Worm (Caenorhabditis elegans) whole organism, early embryonic: ENCODE data around the gene ZC204.12.
"Not testable (repeated sequence)": the region's sequence is repeated elsewhere in the genome, so short reads cannot be mapped to it uniquely, and the experiment has no call there.

Experiments used
- B0310.2 ChIP-seq: sonication (generic microtip); optimal IDR thresholded peaks from 2 replicates; lab custom pipeline; 2016; ENCODE audit warnings: mild to moderate bottlenecking, missing genetic modification characterization, missing compliant biosample characterization
- F13C5.2 ChIP-seq: sonication (generic microtip); optimal IDR thresholded peaks from 2 replicates; lab custom pipeline; 2017; ENCODE audit warnings: mild to moderate bottlenecking, missing genetic modification characterization, inconsistent platforms, missing compliant biosample characterization
- aly-1 ChIP-seq: sonication (generic microtip); optimal IDR thresholded peaks from 2 replicates; lab custom pipeline; 2016; ENCODE audit warnings: missing genetic modification characterization, missing compliant biosample characterization
- ama-1 ChIP-seq: fragments of 150-350 bp; optimal IDR thresholded peaks from 2 replicates; lab custom pipeline; 2014
- ceh-13 ChIP-seq: fragments of 200-800 bp; sonication (Bioruptor generic); optimal IDR thresholded peaks from 2 replicates; lab custom pipeline; 2018; ENCODE audit warnings: mild to moderate bottlenecking, missing genetic modification characterization, missing compliant biosample characterization
- ceh-36 ChIP-seq: sonication (generic microtip); optimal IDR thresholded peaks from 2 replicates; lab custom pipeline; 2016; ENCODE audit warnings: missing genetic modification characterization, inconsistent platforms, missing compliant biosample characterization
- ets-7 ChIP-seq: sonication (generic microtip); optimal IDR thresholded peaks from 2 replicates; lab custom pipeline; 2016; ENCODE audit warnings: missing genotype, missing genetic modification characterization, missing compliant biosample characterization
- flt-1 ChIP-seq: fragments of 200-800 bp; sonication (Bioruptor generic); IDR thresholded peaks from 2 replicates; pipeline ENCODE4 v1.3.6; 2022; ENCODE audit warnings: missing genetic modification characterization, missing compliant biosample characterization
- hmbx-1 ChIP-seq: sonication (generic microtip); optimal IDR thresholded peaks from 2 replicates; lab custom pipeline; 2016; ENCODE audit warnings: mild to moderate bottlenecking, missing genetic modification characterization, missing compliant biosample characterization
- hmg-4 ChIP-seq: fragments of 200-800 bp; sonication (Bioruptor generic); optimal IDR thresholded peaks from 2 replicates; lab custom pipeline; 2018; ENCODE audit warnings: mild to moderate bottlenecking, missing genetic modification characterization, missing compliant biosample characterization
- hnd-1 ChIP-seq: sonication (generic microtip); optimal IDR thresholded peaks from 2 replicates; lab custom pipeline; 2016; ENCODE audit warnings: missing genetic modification characterization, missing compliant biosample characterization
- pes-1 ChIP-seq: fragments of 200-800 bp; sonication (Bioruptor generic); IDR thresholded peaks from 2 replicates; pipeline ENCODE4 v1.3.6; 2022; ENCODE audit warnings: missing genetic modification reagents, missing genetic modification characterization, missing compliant biosample characterization
- scrt-1 ChIP-seq: fragments of 200-800 bp; sonication (Bioruptor generic); IDR thresholded peaks from 2 replicates; pipeline ENCODE4 v1.3.6; 2022; ENCODE audit warnings: missing genetic modification characterization, missing compliant biosample characterization
- sea-1 ChIP-seq: fragments of 200-800 bp; sonication (Bioruptor generic); conservative IDR thresholded peaks from 2 replicates; pipeline ENCODE4 v1.3.6; 2022; ENCODE audit warnings: missing genetic modification characterization, missing compliant biosample characterization
- tbx-11 ChIP-seq: fragments of 200-800 bp; sonication (Bioruptor generic); IDR thresholded peaks from 2 replicates; pipeline ENCODE4 v1.3.6; 2022; ENCODE audit warnings: missing genetic modification characterization, missing compliant biosample characterization
- tbx-37 ChIP-seq: fragments of 200-800 bp; sonication (Bioruptor generic); conservative IDR thresholded peaks from 2 replicates; pipeline ENCODE4 v1.3.6; 2022; ENCODE audit warnings: missing genetic modification reagents, missing genetic modification characterization, missing compliant biosample characterization
- tra-4 ChIP-seq: sonication (generic microtip); optimal IDR thresholded peaks from 2 replicates; lab custom pipeline; 2017; ENCODE audit warnings: missing genetic modification characterization, missing compliant biosample characterization

Gene ZC204.12

DNA sequence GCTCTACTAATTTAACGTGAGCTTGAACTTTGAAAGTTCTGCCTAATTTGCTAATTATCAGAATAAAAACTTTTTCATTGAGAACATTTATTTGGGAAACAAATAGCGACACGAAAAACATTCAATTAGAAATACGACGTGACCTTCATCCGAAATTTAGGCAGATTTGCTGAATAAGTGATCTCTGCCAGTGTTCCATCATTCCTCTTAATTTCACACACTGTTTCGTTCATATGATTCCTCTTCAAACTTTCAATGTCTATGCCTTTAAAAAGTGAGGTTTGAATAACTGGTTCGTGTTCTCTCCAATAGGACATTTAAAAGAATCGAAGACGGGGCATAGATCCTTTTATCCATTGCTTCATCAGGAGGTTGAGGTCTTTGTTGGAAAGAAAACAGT is 6.6 kb downstream of the ZC204.12 start, which contains the start of gene fbxb-20:
Gene fbxb-20, minus strand, starts transcription at position 101 of the 400 bp plus-strand sequence.
- TF ChIP-seq hmg-4 (GFP tag; lab: Kevin White, UChicago) = no peak
- TF ChIP-seq hnd-1 (tag; lab: Kevin White, UChicago) = no peak
- no peak for TF ChIP-seq sea-1 (GFP tag; lab: Robert Waterston, UW)
- TF ChIP-seq hmbx-1 (tag; lab: Kevin White, UChicago) = no peak
- TF ChIP-seq ama-1 = no peak
- no peak for TF ChIP-seq flt-1 (GFP tag; lab: Robert Waterston, UW)
- no peak for TF ChIP-seq scrt-1 (GFP tag; lab: Robert Waterston, UW)
- TF ChIP-seq ceh-13 = no peak

DNA sequence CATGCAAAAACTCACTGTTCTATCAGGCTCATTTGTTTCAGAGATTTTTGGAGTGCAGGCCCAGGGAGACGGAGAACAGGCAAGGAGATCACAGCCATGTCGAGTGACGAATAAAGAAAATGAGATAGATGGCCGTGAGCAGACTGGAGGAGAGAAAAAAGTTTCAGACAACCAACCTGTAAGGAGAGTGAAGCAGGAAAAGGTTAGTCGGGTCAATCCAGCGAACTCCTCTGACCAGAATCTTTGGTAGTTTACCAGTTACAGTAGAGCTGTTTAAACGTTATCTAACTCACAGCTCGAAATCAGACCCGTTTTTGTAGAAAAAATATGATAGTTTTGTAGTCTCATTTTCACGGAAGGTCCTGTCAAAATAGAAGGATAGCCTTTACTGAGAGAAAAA is 8.3 kb downstream of the ZC204.12 start, which contains the start of gene fbxb-21:
Gene fbxb-21, minus strand, starts transcription at position 101 of the 400 bp plus-strand sequence.
- TF ChIP-seq scrt-1 (GFP tag; lab: Robert Waterston, UW) = no peak

- TF ChIP-seq ceh-13 = no peak
- TF ChIP-seq aly-1 (tag; lab: Kevin White, UChicago) = no peak
- no peak for TF ChIP-seq ceh-36 (tag; lab: Kevin White, UChicago)
- TF ChIP-seq ama-1 = no peak
- no peak for TF ChIP-seq scrt-1 (GFP tag; lab: Robert Waterston, UW)
- TF ChIP-seq F13C5.2 (tag; lab: Kevin White, UChicago) = no peak
- no peak for TF ChIP-seq sea-1 (GFP tag; lab: Robert Waterston, UW)
- no peak for TF ChIP-seq ets-7 (tag; lab: Kevin White, UChicago)
- TF ChIP-seq tbx-11 (GFP tag; lab: Robert Waterston, UW) = no peak
- no peak for TF ChIP-seq B0310.2
- no peak for TF ChIP-seq tra-4 (tag; lab: Kevin White, UChicago)
- TF ChIP-seq hmbx-1 (tag; lab: Kevin White, UChicago) = no peak
- no peak for TF ChIP-seq hnd-1 (tag; lab: Kevin White, UChicago)
- TF ChIP-seq pes-1 = no peak
- no peak for TF ChIP-seq hmg-4 (GFP tag; lab: Kevin White, UChicago)
- no peak for TF ChIP-seq tbx-37 (GFP tag; lab: Robert Waterston, UW)
Observed at ce11 chrII:1646199-1646598, 10.9 kb downstream of the ZC204.12 start, which contains the start of gene ZC204.17. Gene ZC204.17, minus strand, starts transcription at chrII:1646299.

- TF ChIP-seq B0310.2 (no peak), hmbx-1 (tag; lab: Kevin White, UChicago) (no peak), tbx-11 (GFP tag; lab: Robert Waterston, UW) (no peak), hnd-1 (tag; lab: Kevin White, UChicago) (no peak), ceh-13 (no peak), sea-1 (GFP tag; lab: Robert Waterston, UW) (no peak), hmg-4 (GFP tag; lab: Kevin White, UChicago) (no peak), ama-1 (no peak), scrt-1 (GFP tag; lab: Robert Waterston, UW) (no peak), pes-1 (no peak), flt-1 (GFP tag; lab: Robert Waterston, UW) (no peak), ets-7 (tag; lab: Kevin White, UChicago) (no peak), aly-1 (tag; lab: Kevin White, UChicago) (no peak), tra-4 (tag; lab: Kevin White, UChicago) (no peak), F13C5.2 (tag; lab: Kevin White, UChicago) (no peak), tbx-37 (GFP tag; lab: Robert Waterston, UW) (no peak), ceh-36 (tag; lab: Kevin White, UChicago) (no peak)
Observed at ce11 chrII:1644777-1645348, 12.2 kb downstream of the ZC204.12 start, which contains the start of gene ZC204.6. Gene ZC204.6, minus strand, starts transcription at chrII:1644827.

ce11 chrII:1640496-1640895 is 16.6 kb downstream of the ZC204.12 start, which contains the start of gene srh-72:
Gene srh-72, minus strand, starts transcription at chrII:1640596.
- no peak for TF ChIP-seq tbx-11 (GFP tag; lab: Robert Waterston, UW)
- TF ChIP-seq hnd-1 (tag; lab: Kevin White, UChicago) = no peak
- TF ChIP-seq flt-1 (GFP tag; lab: Robert Waterston, UW) = no peak
- TF ChIP-seq ceh-13 = no peak
- TF ChIP-seq B0310.2 = no peak
- no peak for TF ChIP-seq ets-7 (tag; lab: Kevin White, UChicago)
- TF ChIP-seq scrt-1 (GFP tag; lab: Robert Waterston, UW) = no peak
- TF ChIP-seq aly-1 (tag; lab: Kevin White, UChicago) = no peak

DNA sequence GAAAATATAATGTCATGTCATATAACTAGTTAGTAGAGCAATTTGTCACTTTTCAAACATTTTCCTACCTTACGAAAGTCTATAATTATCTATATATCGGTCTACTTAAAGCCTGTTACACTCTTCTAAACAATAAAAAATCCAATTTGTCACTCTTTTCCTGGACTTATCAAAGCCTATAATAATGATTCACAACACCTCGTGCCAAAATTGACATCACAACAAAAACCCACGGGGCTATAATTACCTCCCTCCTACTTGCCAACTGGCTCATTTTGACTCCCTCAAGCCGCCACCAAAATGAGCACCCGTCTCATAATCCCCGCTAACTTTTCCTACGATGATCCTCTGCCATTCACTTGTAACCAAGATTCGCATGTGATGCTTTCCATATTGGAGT is 20.7 kb downstream of the ZC204.12 start, which contains the start of gene srg-20:
Gene srg-20, plus strand, starts transcription at position 301 of the 400 bp plus-strand sequence.
- not testable (repeated sequence) for TF ChIP-seq ceh-36 (tag; lab: Kevin White, UChicago); ama-1; ceh-13

DNA sequence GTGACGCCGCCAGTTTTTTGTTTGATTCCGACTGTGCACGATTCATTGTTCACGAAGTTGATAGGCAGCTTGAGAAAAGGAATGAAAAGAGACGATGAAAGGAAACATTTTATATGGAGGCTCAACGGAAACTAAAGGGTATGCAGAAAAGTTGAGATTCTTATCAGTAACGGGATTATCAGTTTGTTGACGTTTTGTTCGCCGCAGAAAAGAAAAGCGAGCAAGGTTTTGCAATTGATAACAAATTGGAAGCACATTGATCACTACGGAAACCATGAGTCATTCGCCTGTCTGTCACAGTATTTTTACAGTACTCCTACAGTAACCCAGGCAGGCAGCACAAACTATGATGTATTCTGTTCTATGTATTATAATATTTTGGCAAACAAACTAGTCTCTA is 21.1 kb downstream of the ZC204.12 start:
- TF ChIP-seq aly-1 (tag; lab: Kevin White, UChicago) (no peak), ama-1 (no peak), F13C5.2 (tag; lab: Kevin White, UChicago) (no peak), tra-4 (tag; lab: Kevin White, UChicago) (no peak), hmbx-1 (tag; lab: Kevin White, UChicago) (no peak), hnd-1 (tag; lab: Kevin White, UChicago) (no peak), flt-1 (GFP tag; lab: Robert Waterston, UW) (no peak), pes-1 (no peak), tbx-11 (GFP tag; lab: Robert Waterston, UW) (no peak), hmg-4 (GFP tag; lab: Kevin White, UChicago) (no peak), ceh-13 (no peak), B0310.2 (no peak)

- TF ChIP-seq B0310.2; hnd-1 (tag; lab: Kevin White, UChicago); tra-4 (tag; lab: Kevin White, UChicago): not testable (repeated sequence)
Observed at ce11 chrII:1633490-1633889, 23.6 kb downstream of the ZC204.12 start, which contains the start of gene C08E3.1. Gene C08E3.1, plus strand, starts transcription at chrII:1633790.
